Worm (Caenorhabditis elegans): ENCODE results near the gene C09G4.4.

DNA sequence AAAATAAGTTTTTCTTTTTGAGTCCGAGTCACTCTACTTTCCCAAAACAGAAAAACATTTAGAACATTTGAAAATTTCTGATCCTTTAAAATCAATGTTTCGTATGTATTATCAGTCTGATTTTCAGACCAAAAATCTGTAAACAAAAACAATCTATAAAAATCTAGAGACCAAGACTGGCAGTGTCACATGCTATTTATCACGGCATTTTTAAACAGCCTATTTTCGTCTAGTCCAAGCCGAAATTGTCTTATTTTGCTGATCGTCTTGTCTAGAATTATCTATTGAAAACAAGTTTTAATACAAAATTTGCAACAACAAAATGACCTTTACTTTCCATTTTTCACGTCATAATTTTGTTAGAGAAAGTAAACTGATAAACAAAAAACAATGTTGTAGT is 13.8 kb downstream of the C09G4.4 start:
- TF ChIP-seq ama-1 (optimal IDR thresholded peaks at IDR 0.05): no peak
- TF ChIP-seq pes-1 (GFP tag; IDR thresholded peaks at IDR 0.05): no peak
- TF ChIP-seq tra-4 (tag; optimal IDR thresholded peaks at IDR 0.05): no peak

Measured in whole organism, early embryonic.